Worm (Caenorhabditis elegans): ENCODE results near the gene C29E4.13.

Gene C29E4.13

ce11 chrIII:7952077-7952765, 23.7 kb upstream of the C29E4.13 start, which contains the start of gene C29E4.15 (continued):
- no peak for TF ChIP-seq aha-1 (tag; optimal IDR thresholded peaks at IDR 0.05)
- TF ChIP-seq unc-130 (tag; optimal IDR thresholded peaks at IDR 0.05) = no peak
- TF ChIP-seq nhr-11 (tag; optimal IDR thresholded peaks at IDR 0.05) = no peak
- TF ChIP-seq C16A3.4 (tag; optimal IDR thresholded peaks at IDR 0.05) = no peak
- TF ChIP-seq nhr-28 (tag; optimal IDR thresholded peaks at IDR 0.05) = no peak
- TF ChIP-seq snpc-4 (tag; optimal IDR thresholded peaks at IDR 0.05) = no peak
- no peak for TF ChIP-seq lin-14 (GFP tag; optimal IDR thresholded peaks at IDR 0.05)
- TF ChIP-seq nhr-12 (tag; optimal IDR thresholded peaks at IDR 0.05) = no peak
- no peak for TF ChIP-seq tlp-1 (tag; optimal IDR thresholded peaks at IDR 0.05)
- no peak for TF ChIP-seq lin-39 (tag; optimal IDR thresholded peaks at IDR 0.05)
- TF ChIP-seq mef-2 (tag; optimal IDR thresholded peaks at IDR 0.05) = no peak
- peak in 1 of 3 experiments; percentile 43 for TF ChIP-seq ceh-82 (tag; optimal IDR thresholded peaks at IDR 0.05)
- no peak for TF ChIP-seq fos-1 (tag; optimal IDR thresholded peaks at IDR 0.05)
- peak; percentile 53 to 73 for TF ChIP-seq lsy-2 (tag; optimal IDR thresholded peaks at IDR 0.05)
- TF ChIP-seq rnt-1 (tag; optimal IDR thresholded peaks at IDR 0.05) = peak; percentile 68
- no peak for TF ChIP-seq nhr-84 (tag; optimal IDR thresholded peaks at IDR 0.05)
- no peak for TF ChIP-seq nhr-90 (tag; optimal IDR thresholded peaks at IDR 0.05; ENCODE audit: poor library complexity)
- TF ChIP-seq swsn-7 (tag; optimal IDR thresholded peaks at IDR 0.05) = peak; percentile 47
- TF ChIP-seq sptf-1 (tag; optimal IDR thresholded peaks at IDR 0.05) = no peak
- TF ChIP-seq tbx-2 (tag; optimal IDR thresholded peaks at IDR 0.05) = peak; percentile 21
- TF ChIP-seq alr-1 (tag; optimal IDR thresholded peaks at IDR 0.05; ENCODE audit: borderline replicate concordance) = no peak
- TF ChIP-seq Y116A8C.19 (tag; optimal IDR thresholded peaks at IDR 0.05; ENCODE audit: borderline replicate concordance) = no peak
- TF ChIP-seq nhr-20 (tag; optimal IDR thresholded peaks at IDR 0.05) = peak; percentile 48
- TF ChIP-seq blmp-1 (tag; optimal IDR thresholded peaks at IDR 0.05) = peak; percentile 64
- TF ChIP-seq hlh-4 (tag; optimal IDR thresholded peaks at IDR 0.05) = no peak
- no peak for TF ChIP-seq ceh-90 (tag; optimal IDR thresholded peaks at IDR 0.05)
- TF ChIP-seq nhr-237 (tag; optimal IDR thresholded peaks at IDR 0.05) = no peak
- peak; percentile 74 to 91 for TF ChIP-seq lin-35 (GFP tag; optimal IDR thresholded peaks at IDR 0.05)
- peak; percentile 58 for TF ChIP-seq nhr-47 (tag; optimal IDR thresholded peaks at IDR 0.05)
- TF ChIP-seq C04F5.9 (tag; optimal IDR thresholded peaks at IDR 0.05) = no peak
- TF ChIP-seq dpl-1 (GFP tag; optimal IDR thresholded peaks at IDR 0.05) = peak; percentile 79 to 92 (median 84)
- TF ChIP-seq elt-3 (tag; optimal IDR thresholded peaks at IDR 0.05) = no peak
- TF ChIP-seq jun-1 (tag; optimal IDR thresholded peaks at IDR 0.05) = no peak
- no peak for TF ChIP-seq dsc-1 (tag; optimal IDR thresholded peaks at IDR 0.05)
- TF ChIP-seq lin-13 (GFP tag; optimal IDR thresholded peaks at IDR 0.05) = no peak
- TF ChIP-seq mdl-1 (tag; optimal IDR thresholded peaks at IDR 0.05) = peak in 1 of 2 experiments; percentile 24

ce11 chrIII:7950447-7950846, 21.9 kb upstream of the C29E4.13 start:
- TF ChIP-seq xbp-1 (tag; optimal IDR thresholded peaks at IDR 0.05) (no peak), unc-86 (tag; optimal IDR thresholded peaks at IDR 0.05) (no peak), efl-1 (optimal IDR thresholded peaks at IDR 0.05) (no peak), efl-1 (GFP tag; optimal IDR thresholded peaks at IDR 0.05 in 1 of 2) (peak in 1 of 2 experiments; percentile 58), ceh-63 (GFP tag; optimal IDR thresholded peaks at IDR 0.05) (no peak), mab-9 (GFP tag; IDR thresholded peaks at IDR 0.05) (no peak), unc-30 (tag; optimal IDR thresholded peaks at IDR 0.05) (no peak), C04F5.9 (tag; optimal IDR thresholded peaks at IDR 0.05) (no peak), nhr-19 (GFP tag; conservative IDR thresholded peaks at IDR 0.05) (no peak), dsc-1 (tag; optimal IDR thresholded peaks at IDR 0.05) (no peak)
